Worm (Caenorhabditis elegans): ENCODE data around the gene mrps-22.

mrps-22 gene

ce11 chrII:10548778-10549671 lies 33.4 kb upstream of the mrps-22 start (continued):
- TF ChIP-seq nfya-2 (GFP tag; IDR thresholded peaks at IDR 0.05) (no peak), ztf-25 (GFP tag; IDR thresholded peaks at IDR 0.05) (0 out of 2 replicates have a peak, but pooled peaks have one; percentile 6), madf-10 (tag; optimal IDR thresholded peaks at IDR 0.05) (peak; percentile 67), F55B11.4 (tag; optimal IDR thresholded peaks at IDR 0.05; ENCODE audit: borderline replicate concordance, insufficient read depth) (no peak), die-1 (tag; optimal IDR thresholded peaks at IDR 0.05) (no peak), attf-6 (GFP tag; IDR thresholded peaks at IDR 0.05) (peak; percentile 56; the same call in 1 of the 2 replicates), repo-1 (tag; optimal IDR thresholded peaks at IDR 0.05) (no peak), ceh-91 (GFP tag; IDR thresholded peaks at IDR 0.05) (no peak), hlh-12 (tag; optimal IDR thresholded peaks at IDR 0.05) (no peak), C17E4.6 (GFP tag; IDR thresholded peaks at IDR 0.05) (no peak), ceh-40 (GFP tag; IDR thresholded peaks at IDR 0.05) (no peak), xnd-1 (tag; optimal IDR thresholded peaks at IDR 0.05) (no peak), F52B5.7 (tag; optimal IDR thresholded peaks at IDR 0.05) (peak; percentile 51), akir-1 (GFP tag; optimal IDR thresholded peaks at IDR 0.05) (no peak), Y56A3A.18 (GFP tag; IDR thresholded peaks at IDR 0.05) (peak; percentile 16; the same call in 1 of the 2 replicates), hsf-1 (GFP tag; IDR thresholded peaks at IDR 0.05) (peak; percentile 92), C06A6.2 (GFP tag; conservative IDR thresholded peaks at IDR 0.05) (peak; percentile 54; the same call in 1 of the 2 replicates), lin-40 (tag; optimal IDR thresholded peaks at IDR 0.05) (peak; percentile 72), ztf-18 (tag; optimal IDR thresholded peaks at IDR 0.05) (no peak), F23B12.7 (tag; optimal IDR thresholded peaks at IDR 0.05; ENCODE audit: insufficient read depth) (no peak), tbx-9 (tag; optimal IDR thresholded peaks at IDR 0.05; ENCODE audit: borderline replicate concordance) (no peak), F33H1.4 (GFP tag; IDR thresholded peaks at IDR 0.05) (0 out of 2 replicates have a peak, but pooled peaks have one; percentile 24), Y67H2A.10 (GFP tag; conservative IDR thresholded peaks at IDR 0.05) (peak; percentile 58; the same call in 1 of the 2 replicates), zfh-2 (GFP tag; conservative IDR thresholded peaks at IDR 0.05) (peak; percentile 98), ccch-3 (GFP tag; optimal IDR thresholded peaks at IDR 0.05) (no peak), him-1 (tag; optimal IDR thresholded peaks at IDR 0.05) (no peak), snpc-1.3 (tag; optimal IDR thresholded peaks at IDR 0.05; ENCODE audit: insufficient read depth) (no peak), nfya-1 (tag; optimal IDR thresholded peaks at IDR 0.05; ENCODE audit: borderline replicate concordance, insufficient read depth) (no peak), F37B4.10 (GFP tag; IDR thresholded peaks at IDR 0.05) (no peak), snpc-3.4 (tag; optimal IDR thresholded peaks at IDR 0.05) (no peak), ztf-3 (GFP tag; optimal IDR thresholded peaks at IDR 0.05) (peak; percentile 32), B0261.1 (tag; optimal IDR thresholded peaks at IDR 0.05) (no peak), pbrm-1 (GFP tag; IDR thresholded peaks at IDR 0.05) (peak; percentile 59), nfyb-1 (GFP tag; IDR thresholded peaks at IDR 0.05) (peak; percentile 55; the same call in 1 of the 2 replicates), B0019.2 (GFP tag; conservative IDR thresholded peaks at IDR 0.05) (no peak), dox-1 (GFP tag; IDR thresholded peaks at IDR 0.05) (peak; percentile 67), lag-1 (GFP tag; IDR thresholded peaks at IDR 0.05) (no peak), ceh-100 (GFP tag; IDR thresholded peaks at IDR 0.05) (no peak; the same call in 1 of the 2 replicates), fkh-3 (tag; optimal IDR thresholded peaks at IDR 0.05) (no peak), pha-4 (tag; optimal IDR thresholded peaks at IDR 0.05) (no peak), egrh-3 (GFP tag; IDR thresholded peaks at IDR 0.05) (peak; percentile 82), Y79H2A.3 (GFP tag; conservative IDR thresholded peaks at IDR 0.05) (no peak), ekl-4 (GFP tag; IDR thresholded peaks at IDR 0.05) (peak; percentile 57), somi-1 (GFP tag; optimal IDR thresholded peaks at IDR 0.05) (no peak), lir-1 (GFP tag; conservative IDR thresholded peaks at IDR 0.05) (peak; percentile 60), mes-4 (tag; optimal IDR thresholded peaks at IDR 0.05) (no peak)

Measured in whole organism, young adult.